Fruit fly (Drosophila melanogaster): ENCODE data around the gene Spn28Db.

dm6 chr2L:7879292-7879894 lies 11.1 kb downstream of the Spn28Db start, which contains the start of gene spz3:
- TF ChIP-seq psq (optimal IDR thresholded peaks at IDR 0.05), result no peak
- no peak for TF ChIP-seq usp (GFP tag; optimal IDR thresholded peaks at IDR 0.05)
- TF ChIP-seq CG8478 (optimal IDR thresholded peaks at IDR 0.05), result no peak
- no peak for TF ChIP-seq EcR (GFP tag; optimal IDR thresholded peaks at IDR 0.05)
